Fruit fly (Drosophila melanogaster) whole organism, adult: ENCODE data around the gene Pex7.
A peak's percentile ranks its signal among the peaks of the same experiment; 100 is the strongest.

Experiments
- CG11617 ChIP-seq: fragments of 200-800 bp; sonication (Bioruptor generic); optimal IDR thresholded peaks from 2 replicates; lab custom pipeline; 2017; ENCODE audit warnings: mild to moderate bottlenecking, missing biosample characterization, missing genetic modification reagents, missing genetic modification characterization
- CG12768 ChIP-seq: fragments of 200-800 bp; sonication (Bioruptor generic); optimal IDR thresholded peaks from 2 replicates; lab custom pipeline; 2017; ENCODE audit warnings: missing biosample characterization, missing genetic modification characterization, mild to moderate bottlenecking, moderate library complexity, missing genetic modification reagents
- CG14711 ChIP-seq: fragments of 200-800 bp; sonication (Bioruptor generic); optimal IDR thresholded peaks from 2 replicates; lab custom pipeline; 2018; ENCODE audit warnings: missing biosample characterization, mild to moderate bottlenecking, missing genetic modification characterization, moderate library complexity
- CG1620 ChIP-seq: fragments of 200-800 bp; sonication (Bioruptor generic); optimal IDR thresholded peaks from 2 replicates; lab custom pipeline; 2016; ENCODE audit warnings: missing biosample characterization, missing genetic modification characterization
- CG33017 ChIP-seq: fragments of 200-800 bp; sonication (Bioruptor generic); optimal IDR thresholded peaks from 2 replicates; lab custom pipeline; 2018; ENCODE audit warnings: missing biosample characterization, mild to moderate bottlenecking, missing genetic modification characterization, moderate library complexity
- CG5204 ChIP-seq: fragments of 200-800 bp; sonication (Bioruptor generic); optimal IDR thresholded peaks from 2 replicates; lab custom pipeline; 2016; ENCODE audit warnings: missing biosample characterization, missing genetic modification characterization
- CG7045 ChIP-seq: fragments of 200-800 bp; sonication (Bioruptor generic); optimal IDR thresholded peaks from 2 replicates; lab custom pipeline; 2017; ENCODE audit warnings: missing biosample characterization, mild to moderate bottlenecking, missing genetic modification characterization
- CG7101 ChIP-seq: fragments of 200-800 bp; sonication (Bioruptor generic); optimal IDR thresholded peaks from 2 replicates; lab custom pipeline; 2018; ENCODE audit warnings: missing biosample characterization, mild to moderate bottlenecking, missing genetic modification characterization, moderate library complexity
- Clk ChIP-seq: fragments of 200-800 bp; sonication (Bioruptor generic); optimal IDR thresholded peaks from 2 replicates; lab custom pipeline; 2017; ENCODE audit warnings: missing biosample characterization, missing genetic modification characterization
- Crg-1 ChIP-seq: fragments of 200-800 bp; sonication (Bioruptor generic); optimal IDR thresholded peaks from 2 replicates; lab custom pipeline; 2016; ENCODE audit warnings: missing biosample characterization, missing genetic modification characterization
- Hr96 ChIP-seq: fragments of 200-800 bp; sonication (Bioruptor generic); optimal IDR thresholded peaks from 2 replicates; lab custom pipeline; 2016; ENCODE audit warnings: missing biosample characterization, missing genetic modification characterization
- Mnt ChIP-seq: fragments of 200-800 bp; sonication (Bioruptor generic); optimal IDR thresholded peaks from 2 replicates; lab custom pipeline; 2016; ENCODE audit warnings: missing biosample characterization, mild to moderate bottlenecking, missing genetic modification characterization
- bab1 ChIP-seq: fragments of 200-800 bp; sonication (Bioruptor generic); optimal IDR thresholded peaks from 3 replicates; lab custom pipeline; 2019; ENCODE audit warnings: missing biosample characterization, mild to moderate bottlenecking, missing genetic modification characterization, moderate library complexity
- cic ChIP-seq: fragments of 200-800 bp; sonication (Bioruptor generic); optimal IDR thresholded peaks from 2 replicates; lab custom pipeline; 2017; ENCODE audit warnings: missing biosample characterization, mild to moderate bottlenecking, missing genetic modification characterization, moderate library complexity
- cnc ChIP-seq, 2 experiments: fragments of >200 bp; optimal IDR thresholded peaks; 2 replicates each; lab custom pipeline; 2017
- kay ChIP-seq: fragments of 200-800 bp; sonication (Bioruptor generic); peaks from one replicate; lab custom pipeline; 2016; ENCODE audit warnings: missing biosample characterization, missing genetic modification characterization, borderline replicate concordance
- ovo ChIP-seq: fragments of 200-800 bp; sonication (Bioruptor generic); optimal IDR thresholded peaks from 2 replicates; lab custom pipeline; 2016; ENCODE audit warnings: missing biosample characterization, missing genetic modification characterization
- pad ChIP-seq: fragments of 200-800 bp; sonication (Bioruptor generic); optimal IDR thresholded peaks from 3 replicates; lab custom pipeline; 2017; ENCODE audit warnings: missing biosample characterization, missing genetic modification characterization, mild to moderate bottlenecking, moderate library complexity, missing genetic modification reagents
- tj ChIP-seq: fragments of 200-800 bp; sonication (Bioruptor generic); optimal IDR thresholded peaks from 3 replicates; lab custom pipeline; 2017; ENCODE audit warnings: missing biosample characterization, mild to moderate bottlenecking, missing genetic modification characterization, moderate library complexity
- toe ChIP-seq: fragments of 200-800 bp; sonication (Bioruptor generic); optimal IDR thresholded peaks from 2 replicates; lab custom pipeline; 2016; ENCODE audit warnings: missing biosample characterization, missing genetic modification characterization

Gene Pex7

dm6 chr3L:8675545-8676084, 28.7 kb downstream of the Pex7 start, which contains the start of gene hry:
Gene hry (plus strand): TSS chr3L:8675759.
- TF ChIP-seq CG12768 (GFP tag; lab: Kevin White, UChicago) (peak; percentile 64), ovo (GFP tag; lab: Kevin White, UChicago) (peak; percentile 9), CG33017 (peak; percentile 59), Clk (peak; percentile 20), CG5204 (GFP tag; lab: Kevin White, UChicago) (no peak), toe (GFP tag; lab: Kevin White, UChicago) (peak; percentile 67), cnc (optimal IDR thresholded peaks at IDR 0.05; lab: Kevin White, UChicago) (peak in 1 of 2 experiments; percentile 38), cic (GFP tag; lab: Kevin White, UChicago) (peak; percentile 85), CG14711 (tag; lab: Kevin White, UChicago) (peak; percentile 58), CG7045 (GFP tag; lab: Kevin White, UChicago) (peak; percentile 37), pad (peak; percentile 59), tj (GFP tag; lab: Kevin White, UChicago) (peak; percentile 72), kay (GFP tag; lab: Kevin White, UChicago) (peak; percentile 99), CG7101 (tag; lab: Kevin White, UChicago) (peak; percentile 67), CG11617 (GFP tag; lab: Kevin White, UChicago) (peak; percentile 71), CG1620 (GFP tag; lab: Kevin White, UChicago) (peak; percentile 33), bab1 (GFP tag; lab: Kevin White, UChicago) (peak; percentile 94), Mnt (GFP tag; lab: Kevin White, UChicago) (peak; percentile 64), Crg-1 (GFP tag; lab: Kevin White, UChicago) (no peak), Hr96 (GFP tag; lab: Kevin White, UChicago) (peak; percentile 18)

- TF ChIP-seq toe (GFP tag; lab: Kevin White, UChicago) (peak; percentile 30), Mnt (GFP tag; lab: Kevin White, UChicago) (no peak)
Measured at dm6 chr3L:8676500-8676899, 29.6 kb downstream of the Pex7 start.

- TF ChIP-seq CG12768 (GFP tag; lab: Kevin White, UChicago) = no peak
- TF ChIP-seq CG1620 (GFP tag; lab: Kevin White, UChicago) = no peak
- TF ChIP-seq cnc (optimal IDR thresholded peaks at IDR 0.05; lab: Kevin White, UChicago) = no peak
- TF ChIP-seq Crg-1 (GFP tag; lab: Kevin White, UChicago) = no peak
- TF ChIP-seq Clk = no peak
- no peak for TF ChIP-seq CG5204 (GFP tag; lab: Kevin White, UChicago)
- no peak for TF ChIP-seq pad
- TF ChIP-seq bab1 (GFP tag; lab: Kevin White, UChicago) = no peak
- TF ChIP-seq ovo (GFP tag; lab: Kevin White, UChicago) = no peak
Measured at dm6 chr3L:8677774-8678173, 30.8 kb downstream of the Pex7 start.

DNA sequence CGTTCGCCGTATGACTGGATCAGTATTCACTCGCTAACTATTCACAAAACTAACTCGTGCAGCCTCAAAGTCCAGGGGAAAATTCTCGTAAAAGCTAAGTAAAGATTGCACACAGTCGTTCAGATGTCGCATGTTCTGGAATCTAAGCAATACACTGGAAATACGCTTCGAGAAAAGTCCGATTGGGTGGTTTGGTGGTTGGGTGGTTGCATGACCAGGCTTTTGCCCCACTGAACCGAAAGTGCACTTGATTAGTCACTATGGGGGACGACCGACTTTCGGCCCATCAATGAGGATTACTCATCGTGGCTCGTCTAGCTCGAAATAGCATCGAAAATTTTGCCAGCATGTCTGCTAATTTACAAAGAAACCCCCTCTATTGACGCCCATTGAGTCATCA, 33.4 kb downstream of the Pex7 start:
- TF ChIP-seq cnc (optimal IDR thresholded peaks at IDR 0.05; lab: Kevin White, UChicago) (no peak), CG12768 (GFP tag; lab: Kevin White, UChicago) (no peak), kay (GFP tag; lab: Kevin White, UChicago) (peak; percentile 50), pad (no peak)

DNA sequence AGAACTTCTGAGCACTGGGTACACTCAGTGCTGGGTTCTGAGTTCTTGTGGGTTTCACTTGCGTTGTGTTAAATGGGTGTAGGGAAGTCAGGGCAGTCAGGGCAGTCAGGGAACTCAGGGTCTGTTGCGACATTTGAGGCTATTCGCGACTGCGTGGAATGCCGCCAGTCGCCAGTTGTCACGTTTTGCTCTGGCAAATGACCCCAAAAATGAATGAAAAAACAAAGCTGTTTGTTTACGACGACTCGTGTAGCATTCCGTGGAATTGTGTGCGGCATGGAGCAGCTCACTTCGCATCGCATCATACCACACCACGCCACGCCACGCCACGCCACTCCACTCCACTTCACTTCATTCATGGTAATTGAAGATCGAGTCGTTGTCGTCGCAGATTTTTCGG, 34.3 kb downstream of the Pex7 start:
- TF ChIP-seq tj (GFP tag; lab: Kevin White, UChicago) = peak; percentile 26
- no peak for TF ChIP-seq CG33017
- TF ChIP-seq bab1 (GFP tag; lab: Kevin White, UChicago) = peak; percentile 43
- no peak for TF ChIP-seq ovo (GFP tag; lab: Kevin White, UChicago)
- no peak for TF ChIP-seq toe (GFP tag; lab: Kevin White, UChicago)

DNA sequence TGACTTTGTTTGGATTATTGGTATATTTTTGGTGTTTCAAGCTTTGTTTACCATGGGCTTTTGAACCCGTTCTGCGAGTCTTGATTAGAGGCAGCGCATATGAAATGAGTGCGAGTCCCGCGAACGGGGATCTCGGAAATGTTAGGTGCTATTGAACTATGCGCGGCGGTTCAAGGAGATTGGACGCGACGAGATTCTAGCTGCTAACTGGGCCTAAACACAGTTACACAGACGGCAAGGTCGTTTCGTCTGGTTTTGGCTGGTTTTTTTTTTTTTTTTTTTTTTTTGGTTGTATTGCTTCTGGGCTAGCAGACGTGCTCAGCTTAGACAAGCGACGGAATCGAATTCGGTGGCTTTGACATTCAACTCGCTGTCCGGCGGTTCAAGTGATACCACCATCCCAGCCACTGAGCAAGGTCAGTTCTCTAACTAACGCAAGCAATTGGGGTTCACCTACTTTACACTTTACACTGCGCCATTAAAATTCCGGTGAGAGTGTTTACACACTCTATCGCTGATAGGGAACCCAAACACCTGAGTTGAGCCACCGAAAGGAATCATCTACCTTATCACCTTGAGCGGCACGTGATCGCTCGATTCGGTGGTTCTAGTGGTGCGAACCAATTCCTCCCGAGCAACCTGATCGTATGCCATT, 35.1 kb downstream of the Pex7 start:
- TF ChIP-seq Hr96 (GFP tag; lab: Kevin White, UChicago) (no peak), Mnt (GFP tag; lab: Kevin White, UChicago) (no peak), ovo (GFP tag; lab: Kevin White, UChicago) (no peak), bab1 (GFP tag; lab: Kevin White, UChicago) (no peak), CG33017 (no peak), CG12768 (GFP tag; lab: Kevin White, UChicago) (no peak), Crg-1 (GFP tag; lab: Kevin White, UChicago) (no peak), toe (GFP tag; lab: Kevin White, UChicago) (no peak), kay (GFP tag; lab: Kevin White, UChicago) (no peak), Clk (no peak), CG5204 (GFP tag; lab: Kevin White, UChicago) (no peak), cic (GFP tag; lab: Kevin White, UChicago) (no peak), CG1620 (GFP tag; lab: Kevin White, UChicago) (no peak), CG14711 (tag; lab: Kevin White, UChicago) (no peak), CG7045 (GFP tag; lab: Kevin White, UChicago) (no peak), pad (no peak)
